Worm (Caenorhabditis elegans): ENCODE measurements around the gene atrn-1.

atrn-1 gene

DNA sequence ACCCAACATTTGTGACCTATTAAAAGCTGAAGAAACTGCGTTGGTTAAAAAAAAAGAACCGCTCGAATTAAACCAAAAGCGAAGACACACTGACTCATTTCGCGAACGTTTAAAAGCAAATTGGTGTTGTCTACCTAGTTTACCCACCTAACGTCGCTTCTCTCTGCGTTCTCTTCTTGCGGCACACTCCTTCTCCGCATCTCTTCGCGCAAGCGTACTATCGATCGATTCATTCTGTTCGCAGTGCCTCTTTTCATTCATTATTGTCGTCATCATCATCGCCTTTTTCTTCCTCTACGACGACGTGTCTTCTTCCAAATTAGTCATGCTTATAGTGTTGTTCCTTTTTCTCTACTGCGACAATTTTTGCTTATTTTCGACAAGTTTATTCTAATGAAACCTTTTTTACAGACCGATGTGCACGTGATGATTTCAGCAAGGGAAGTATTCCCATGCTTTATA lies at the start of gene atrn-1:
Gene atrn-1, plus strand, starts transcription at position 412 of the 462 bp plus-strand sequence.
- TF ChIP-seq bed-2 (GFP tag; IDR thresholded peaks at IDR 0.05): no peak
- peak; percentile 5 for TF ChIP-seq nhr-80 (tag; optimal IDR thresholded peaks at IDR 0.05)
- TF ChIP-seq hmg-1.2 (GFP tag; IDR thresholded peaks at IDR 0.05): peak; percentile 71; the same call in 1 of the 2 replicates
- no peak for TF ChIP-seq T07F8.4 (tag; optimal IDR thresholded peaks at IDR 0.05)
- no peak for TF ChIP-seq nfyb-1 (GFP tag; IDR thresholded peaks at IDR 0.05)

DNA sequence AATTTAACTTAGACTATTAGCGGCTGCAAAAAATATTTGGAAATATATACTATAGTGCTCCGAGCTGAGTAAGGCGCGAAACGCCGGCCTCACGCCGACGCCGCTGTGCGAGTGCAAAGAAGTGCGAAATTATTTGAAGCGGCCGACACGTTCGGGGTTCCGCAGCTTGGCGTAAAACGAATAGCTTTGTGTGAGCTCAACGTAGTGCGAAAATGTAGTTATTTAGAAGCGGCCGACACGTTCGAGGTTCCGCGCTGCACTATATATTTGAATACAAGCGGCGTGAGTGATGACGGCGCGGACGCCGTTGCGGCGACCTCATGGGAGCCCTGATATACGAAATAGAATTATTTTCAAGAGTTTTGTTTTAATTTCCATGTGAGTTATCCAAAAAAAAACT lies 49.5 kb upstream of the atrn-1 start:
- TF ChIP-seq F57A8.1 (GFP tag; optimal IDR thresholded peaks at IDR 0.05) (no peak), ekl-4 (GFP tag; IDR thresholded peaks at IDR 0.05) (no peak), lin-35 (GFP tag; optimal IDR thresholded peaks at IDR 0.05) (no peak), fkh-3 (tag; optimal IDR thresholded peaks at IDR 0.05) (no peak), aptf-3 (GFP tag; IDR thresholded peaks at IDR 0.05) (no peak), madf-10 (tag; optimal IDR thresholded peaks at IDR 0.05) (no peak), ceh-100 (GFP tag; IDR thresholded peaks at IDR 0.05) (no peak), ztf-3 (GFP tag; optimal IDR thresholded peaks at IDR 0.05) (no peak), ztf-25 (GFP tag; IDR thresholded peaks at IDR 0.05) (no peak), F37B4.10 (GFP tag; IDR thresholded peaks at IDR 0.05) (0 out of 2 replicates have a peak, but pooled peaks have one; percentile 62), cebp-1 (GFP tag; IDR thresholded peaks at IDR 0.05) (no peak), cebp-1 (tag; optimal IDR thresholded peaks at IDR 0.05) (no peak), D2030.7 (GFP tag; IDR thresholded peaks at IDR 0.05) (no peak), cebp-2 (GFP tag; IDR thresholded peaks at IDR 0.05) (no peak), let-526 (GFP tag; IDR thresholded peaks at IDR 0.05) (no peak), ztf-22 (GFP tag; optimal IDR thresholded peaks at IDR 0.05) (no peak), snpc-4 (GFP tag; optimal IDR thresholded peaks at IDR 0.05) (no peak), snpc-4 (tag; optimal IDR thresholded peaks at IDR 0.05) (peak in 2 of 4 experiments; percentile 73 to 79), ets-4 (GFP tag; optimal IDR thresholded peaks at IDR 0.05) (no peak), snpc-1.1 (tag; optimal IDR thresholded peaks at IDR 0.05; ENCODE audit: insufficient read depth) (peak; percentile 27), madf-6 (GFP tag; IDR thresholded peaks at IDR 0.05) (no peak), lsl-1 (GFP tag; optimal IDR thresholded peaks at IDR 0.05) (no peak), Y67H2A.10 (GFP tag; conservative IDR thresholded peaks at IDR 0.05) (no peak), ceh-91 (GFP tag; IDR thresholded peaks at IDR 0.05) (no peak)

DNA sequence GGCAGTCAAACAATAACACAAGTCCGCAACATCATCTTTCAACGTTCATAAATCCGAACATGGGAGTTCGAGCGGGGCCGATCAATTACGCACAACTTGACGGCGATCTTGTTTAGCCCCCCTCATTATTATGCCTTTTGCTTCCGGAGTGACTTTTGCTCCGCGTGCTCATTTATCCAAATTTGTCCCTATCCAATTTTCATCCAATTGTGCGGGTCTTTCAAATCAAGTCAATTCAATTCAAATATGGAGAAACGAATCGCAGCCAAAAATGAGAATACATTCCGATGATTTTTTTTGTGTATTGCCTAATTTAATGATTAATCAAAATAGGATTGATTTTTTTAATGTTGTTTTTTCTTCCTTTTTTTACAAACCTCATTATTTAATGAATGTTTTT lies 48.9 kb upstream of the atrn-1 start:
- no peak for TF ChIP-seq repo-1 (tag; optimal IDR thresholded peaks at IDR 0.05)
- TF ChIP-seq ceh-27 (GFP tag; optimal IDR thresholded peaks at IDR 0.05): no peak
- no peak for TF ChIP-seq B0336.3 (GFP tag; IDR thresholded peaks at IDR 0.05)
- no peak for TF ChIP-seq gei-17 (GFP tag; optimal IDR thresholded peaks at IDR 0.05)
- no peak for TF ChIP-seq ama-1 (optimal IDR thresholded peaks at IDR 0.05)
- TF ChIP-seq ama-1 (GFP tag; optimal IDR thresholded peaks at IDR 0.05): no peak

DNA sequence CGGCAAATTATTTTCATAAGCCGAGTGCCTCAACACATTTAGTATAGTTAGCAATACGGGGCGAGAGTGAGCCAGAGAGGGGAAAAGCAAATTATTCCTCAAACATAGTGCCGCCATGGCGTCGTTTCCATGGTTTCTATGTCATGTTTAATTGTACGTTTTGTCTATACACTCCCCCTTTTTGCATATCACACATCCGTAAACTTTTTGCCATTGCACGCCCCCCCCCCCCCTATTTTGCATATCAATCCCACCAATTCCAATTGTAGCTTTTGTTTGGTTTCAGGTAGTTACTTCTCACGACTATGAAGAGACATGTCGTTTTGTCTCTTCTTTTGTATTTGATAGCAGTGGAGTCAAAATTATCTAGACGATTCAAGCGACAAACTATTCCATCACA lies 47.4 kb upstream of the atrn-1 start, which contains the start of gene C26G2.2:
Gene C26G2.2, plus strand, starts transcription at position 301 of the 400 bp plus-strand sequence.
- no peak for TF ChIP-seq rcor-1 (GFP tag; IDR thresholded peaks at IDR 0.05)
- TF ChIP-seq hlh-12 (tag; optimal IDR thresholded peaks at IDR 0.05): no peak
- no peak for TF ChIP-seq lin-54 (GFP tag; optimal IDR thresholded peaks at IDR 0.05)
- no peak for TF ChIP-seq nfya-1 (tag; optimal IDR thresholded peaks at IDR 0.05; ENCODE audit: borderline replicate concordance, insufficient read depth)
- TF ChIP-seq sptf-2 (GFP tag; optimal IDR thresholded peaks at IDR 0.05): no peak
- no peak for TF ChIP-seq Y95B8A.8 (GFP tag; IDR thresholded peaks at IDR 0.05)
- no peak for TF ChIP-seq snpc-4 (GFP tag; optimal IDR thresholded peaks at IDR 0.05)
- TF ChIP-seq snpc-4 (tag; optimal IDR thresholded peaks at IDR 0.05): no peak

Measured in whole organism, young adult.